Worm (Caenorhabditis elegans): Measurements from ENCODE around the gene ttr-17.

ttr-17 gene

DNA sequence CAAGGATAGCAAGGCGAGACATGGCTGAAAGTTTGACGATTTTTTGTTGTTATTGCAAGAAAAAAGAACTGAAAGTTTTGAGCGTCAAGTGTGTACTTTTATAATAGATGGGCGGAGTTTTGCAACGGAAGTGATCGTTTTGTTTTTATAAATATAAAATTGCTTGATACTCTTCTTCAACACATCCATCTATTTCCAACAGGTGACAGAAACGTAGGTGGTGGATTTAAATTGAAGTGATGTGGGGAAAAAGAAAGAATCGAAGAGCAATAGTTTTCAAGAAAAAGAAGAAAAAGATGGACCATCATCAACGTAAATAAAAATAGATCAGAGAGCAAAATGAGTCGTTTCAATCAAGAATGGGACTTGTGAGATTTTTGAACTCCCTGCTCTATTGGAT is at the start of gene ttr-17:
TSS of gene ttr-17 (minus strand) at position 24 of the 400 bp plus-strand sequence.
- TF ChIP-seq rnt-1 (tag; optimal IDR thresholded peaks at IDR 0.05) (peak; percentile 55), irx-1 (tag; optimal IDR thresholded peaks at IDR 0.05) (no peak), swsn-7 (tag; optimal IDR thresholded peaks at IDR 0.05) (no peak), lin-39 (tag; optimal IDR thresholded peaks at IDR 0.05) (peak; percentile 50), jun-1 (tag; optimal IDR thresholded peaks at IDR 0.05) (no peak), fkh-10 (GFP tag; optimal IDR thresholded peaks at IDR 0.05) (no peak), mep-1 (tag; optimal IDR thresholded peaks at IDR 0.05) (no peak), nhr-19 (GFP tag; conservative IDR thresholded peaks at IDR 0.05) (peak; percentile 36), ceh-82 (tag; optimal IDR thresholded peaks at IDR 0.05) (no peak), pag-3 (tag; optimal IDR thresholded peaks at IDR 0.05; ENCODE audit: borderline replicate concordance, insufficient read depth) (no peak), nhr-11 (tag; optimal IDR thresholded peaks at IDR 0.05) (no peak), sup-37 (GFP tag; optimal IDR thresholded peaks at IDR 0.05) (no peak), lsy-2 (tag; optimal IDR thresholded peaks at IDR 0.05) (peak; percentile 12 to 45), nhr-47 (tag; optimal IDR thresholded peaks at IDR 0.05) (no peak), snpc-4 (tag; optimal IDR thresholded peaks at IDR 0.05) (no peak), C16A3.4 (tag; optimal IDR thresholded peaks at IDR 0.05) (no peak), blmp-1 (tag; optimal IDR thresholded peaks at IDR 0.05) (no peak), unc-30 (tag; optimal IDR thresholded peaks at IDR 0.05) (no peak), unc-130 (tag; optimal IDR thresholded peaks at IDR 0.05) (no peak), snu-23 (GFP tag; optimal IDR thresholded peaks at IDR 0.05) (peak; percentile 17), egl-27 (tag; optimal IDR thresholded peaks at IDR 0.05) (no peak), hpl-2 (GFP tag; optimal IDR thresholded peaks at IDR 0.05) (no peak), hlh-17 (GFP tag; optimal IDR thresholded peaks at IDR 0.05; ENCODE audit: borderline replicate concordance) (no peak), lin-14 (GFP tag; optimal IDR thresholded peaks at IDR 0.05) (peak; percentile 53), F16B12.6 (tag; optimal IDR thresholded peaks at IDR 0.05) (no peak), nhr-76 (tag; optimal IDR thresholded peaks at IDR 0.05) (no peak), mef-2 (tag; optimal IDR thresholded peaks at IDR 0.05) (no peak), mdl-1 (tag; optimal IDR thresholded peaks at IDR 0.05) (no peak), nhr-71 (tag; optimal IDR thresholded peaks at IDR 0.05) (peak; percentile 58), pax-3 (tag; optimal IDR thresholded peaks at IDR 0.05) (no peak)

DNA sequence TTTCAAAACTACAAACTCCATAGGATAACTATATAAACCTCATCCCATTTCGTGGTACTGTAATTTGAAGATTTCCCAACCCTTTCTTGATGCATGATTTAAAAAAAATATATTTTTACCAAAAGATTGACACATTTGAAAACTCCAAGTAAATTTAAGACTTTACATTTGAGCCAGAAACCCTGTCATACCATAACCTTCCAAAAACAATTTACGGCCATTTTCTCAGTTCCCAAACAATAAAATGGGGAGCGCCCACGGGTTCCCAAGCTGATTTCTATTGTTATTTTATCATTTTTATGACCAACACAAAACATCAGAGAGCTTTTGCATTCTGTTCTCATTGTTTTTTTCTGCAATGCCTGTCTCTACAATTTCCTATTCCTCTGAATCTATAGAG is 45.8 kb upstream of the ttr-17 start, which contains the start of gene clc-9:
TSS of gene clc-9 (plus strand) at position 301 of the 400 bp plus-strand sequence.
- TF ChIP-seq sox-4 (tag; optimal IDR thresholded peaks at IDR 0.05) (no peak), efl-1 (optimal IDR thresholded peaks at IDR 0.05) (no peak), efl-1 (GFP tag; optimal IDR thresholded peaks at IDR 0.05 in 1 of 2) (peak in 1 of 2 experiments; percentile 27)

DNA sequence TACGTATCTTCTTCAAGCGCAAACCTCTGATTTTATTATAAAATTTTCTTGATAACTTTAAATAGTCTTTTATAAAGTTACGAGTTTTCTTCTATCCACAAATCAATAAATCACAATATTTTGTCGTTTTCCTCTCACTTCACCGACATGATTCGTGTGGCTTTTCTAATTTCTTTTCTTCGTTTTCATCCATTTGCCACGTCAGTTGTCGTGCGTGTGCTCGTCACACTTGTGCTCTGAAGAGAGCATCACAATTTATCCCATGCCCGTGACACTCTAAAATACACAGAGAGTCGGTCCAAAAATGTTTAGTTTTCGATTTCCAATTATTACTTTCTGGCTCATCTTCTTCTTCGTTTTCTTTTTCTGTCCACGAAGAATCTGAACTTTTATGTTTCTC is 45.1 kb upstream of the ttr-17 start:
- TF ChIP-seq lsy-2 (tag; optimal IDR thresholded peaks at IDR 0.05) (peak in 1 of 2 experiments; percentile 42), mep-1 (tag; optimal IDR thresholded peaks at IDR 0.05) (no peak), swsn-7 (tag; optimal IDR thresholded peaks at IDR 0.05) (no peak), C34B4.2 (tag; optimal IDR thresholded peaks at IDR 0.05) (no peak), elt-3 (tag; optimal IDR thresholded peaks at IDR 0.05) (no peak), xbp-1 (tag; optimal IDR thresholded peaks at IDR 0.05) (peak; percentile 51), lin-14 (GFP tag; optimal IDR thresholded peaks at IDR 0.05) (peak; percentile 46), unc-130 (tag; optimal IDR thresholded peaks at IDR 0.05) (peak; percentile 55), snu-23 (GFP tag; optimal IDR thresholded peaks at IDR 0.05) (peak; percentile 17), Y116A8C.19 (tag; optimal IDR thresholded peaks at IDR 0.05; ENCODE audit: borderline replicate concordance) (no peak), rnt-1 (tag; optimal IDR thresholded peaks at IDR 0.05) (peak; percentile 62), nhr-85 (tag) (no peak), nhr-71 (tag; optimal IDR thresholded peaks at IDR 0.05) (peak; percentile 47)

All from whole organism, L1 larva.